Worm (Caenorhabditis elegans): ENCODE data around the gene T19H12.15.
A peak's percentile ranks its signal among the peaks of the same experiment; 100 is the strongest.

Gene T19H12.15

ce11 chrV:4846507-4846906 lies 32.6 kb downstream of the T19H12.15 start:
- no peak for TF ChIP-seq ceh-79 (tag; optimal IDR thresholded peaks at IDR 0.05)

- TF ChIP-seq cebp-1 (GFP tag; IDR thresholded peaks at IDR 0.05) (peak; percentile 99), cebp-1 (tag; optimal IDR thresholded peaks at IDR 0.05) (peak; percentile 100), K12H6.12 (tag; optimal IDR thresholded peaks at IDR 0.05) (peak; percentile 2), dox-1 (GFP tag; IDR thresholded peaks at IDR 0.05) (peak; percentile 22; the same call in 1 of the 2 replicates), madf-8 (GFP tag; conservative IDR thresholded peaks at IDR 0.05) (no peak), F22D6.2 (tag; optimal IDR thresholded peaks at IDR 0.05) (no peak), nhr-80 (tag; optimal IDR thresholded peaks at IDR 0.05) (peak; percentile 70), mxl-1 (tag; optimal IDR thresholded peaks at IDR 0.05) (no peak), Y79H2A.3 (GFP tag; conservative IDR thresholded peaks at IDR 0.05) (no peak), lin-40 (tag; optimal IDR thresholded peaks at IDR 0.05) (peak; percentile 8), rcor-1 (GFP tag; IDR thresholded peaks at IDR 0.05) (0 out of 2 replicates have a peak, but pooled peaks have one; percentile 12), lin-54 (GFP tag; optimal IDR thresholded peaks at IDR 0.05) (peak; percentile 14), F49E8.2 (tag; optimal IDR thresholded peaks at IDR 0.05; ENCODE audit: insufficient read depth) (no peak), nhr-90 (tag; optimal IDR thresholded peaks at IDR 0.05) (no peak), attf-5 (GFP tag; optimal IDR thresholded peaks at IDR 0.05) (peak; percentile 67), hmg-1.2 (GFP tag; IDR thresholded peaks at IDR 0.05) (peak; percentile 81)
Observed at ce11 chrV:4844591-4844990, 34.6 kb downstream of the T19H12.15 start, which contains the start of gene abhd-5.2. Gene abhd-5.2 (plus strand): TSS chrV:4844685.

ce11 chrV:4842544-4842943 lies 36.6 kb downstream of the T19H12.15 start, which contains the start of the genes cwp-2 and cwp-3:
Gene cwp-2 (minus strand): TSS chrV:4842644.
Gene cwp-3 (plus strand): TSS chrV:4842836.
- TF ChIP-seq mcd-1 (GFP tag; IDR thresholded peaks at IDR 0.05) (no peak), attf-6 (GFP tag; IDR thresholded peaks at IDR 0.05) (no peak), bed-2 (GFP tag; IDR thresholded peaks at IDR 0.05) (no peak), athp-1 (tag; optimal IDR thresholded peaks at IDR 0.05) (no peak), aptf-3 (GFP tag; IDR thresholded peaks at IDR 0.05) (no peak), lir-1 (GFP tag; conservative IDR thresholded peaks at IDR 0.05) (no peak)

ce11 chrV:4841179-4841578 lies 38.0 kb downstream of the T19H12.15 start, which contains the start of gene cwp-1:
Gene cwp-1 (minus strand): TSS chrV:4841279.
- TF ChIP-seq lin-40 (tag; optimal IDR thresholded peaks at IDR 0.05) (no peak), egl-18 (GFP tag; IDR thresholded peaks at IDR 0.05) (no peak), lin-35 (GFP tag; optimal IDR thresholded peaks at IDR 0.05) (no peak), rec-8 (tag; optimal IDR thresholded peaks at IDR 0.05) (no peak), ceh-40 (GFP tag; IDR thresholded peaks at IDR 0.05) (no peak), xnd-1 (tag; optimal IDR thresholded peaks at IDR 0.05) (no peak)

ce11 chrV:4839913-4840312 lies 39.2 kb downstream of the T19H12.15 start, which contains the start of gene nas-9:
Gene nas-9 (minus strand): TSS chrV:4840013.
- no peak for TF ChIP-seq ztf-25 (GFP tag; IDR thresholded peaks at IDR 0.05)
- TF ChIP-seq pbrm-1 (GFP tag; IDR thresholded peaks at IDR 0.05): no peak
- no peak for TF ChIP-seq dox-1 (GFP tag; IDR thresholded peaks at IDR 0.05)
- no peak for TF ChIP-seq T26A5.8 (tag; optimal IDR thresholded peaks at IDR 0.05)
- no peak for TF ChIP-seq zim-3 (tag; optimal IDR thresholded peaks at IDR 0.05)
- no peak for TF ChIP-seq mes-4 (tag; optimal IDR thresholded peaks at IDR 0.05)
- TF ChIP-seq egl-18 (GFP tag; IDR thresholded peaks at IDR 0.05): no peak
- TF ChIP-seq F57A8.1 (GFP tag; optimal IDR thresholded peaks at IDR 0.05): no peak
- no peak for TF ChIP-seq Y67H2A.10 (GFP tag; conservative IDR thresholded peaks at IDR 0.05)
- no peak for TF ChIP-seq madf-6 (GFP tag; IDR thresholded peaks at IDR 0.05)
- TF ChIP-seq ceh-40 (GFP tag; IDR thresholded peaks at IDR 0.05): no peak
- no peak for TF ChIP-seq xnd-1 (tag; optimal IDR thresholded peaks at IDR 0.05)
- TF ChIP-seq T07F8.4 (tag; optimal IDR thresholded peaks at IDR 0.05): no peak
- TF ChIP-seq tbp1 (GFP tag; optimal IDR thresholded peaks at IDR 0.05): no peak
- TF ChIP-seq B0035.1 (tag; optimal IDR thresholded peaks at IDR 0.05): no peak
- no peak for TF ChIP-seq tbx-9 (tag; optimal IDR thresholded peaks at IDR 0.05; ENCODE audit: borderline replicate concordance)
